Worm (Caenorhabditis elegans): ENCODE measurements around the gene C28H8.2.

DNA sequence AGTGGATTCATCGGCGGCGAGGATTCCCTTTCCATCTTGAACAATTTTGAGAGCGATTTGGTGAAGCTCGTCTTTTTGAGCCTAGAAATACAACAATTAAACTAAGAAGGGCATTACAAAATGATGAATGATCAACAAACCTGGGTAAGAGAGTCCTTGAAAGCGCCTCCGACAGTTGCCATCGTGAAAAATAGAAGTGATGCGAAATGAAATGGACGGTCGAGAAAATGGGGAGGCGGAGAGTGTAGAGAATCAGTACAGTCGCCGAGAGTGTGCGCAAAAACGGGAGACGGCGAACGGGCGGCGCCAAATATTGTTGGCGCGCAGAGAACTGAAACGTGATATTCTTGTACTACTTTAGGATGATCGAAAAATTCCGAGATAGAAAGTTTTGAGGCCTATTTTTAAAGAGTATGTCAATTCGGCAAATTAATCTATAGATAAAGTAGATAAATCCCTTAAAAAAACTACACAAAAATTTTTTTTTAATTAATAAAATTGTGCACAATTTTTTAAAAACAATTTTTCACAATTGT is 43.9 kb upstream of the C28H8.2 start, which contains the start of gene aldo-2:
- no peak for TF ChIP-seq sptf-1 (tag; optimal IDR thresholded peaks at IDR 0.05)
- TF ChIP-seq ama-1 (optimal IDR thresholded peaks at IDR 0.05), result peak; percentile 56
- peak in 1 of 2 experiments; percentile 36 for TF ChIP-seq lsy-2 (tag; optimal IDR thresholded peaks at IDR 0.05)
- no peak for TF ChIP-seq nhr-76 (tag; optimal IDR thresholded peaks at IDR 0.05)
